Fruit fly (Drosophila melanogaster): ENCODE data around the gene CG8460.

dm6 chr2L:8198757-8199156 is 1.8 kb downstream of the CG8460 start, which contains the start of gene PGAP5:
- TF ChIP-seq rn (GFP tag; IDR thresholded peaks at IDR 0.05) (no peak), Snoo (tag; optimal IDR thresholded peaks at IDR 0.05) (no peak), CG8301 (tag; optimal IDR thresholded peaks at IDR 0.05) (no peak), CG13204 (GFP tag; optimal IDR thresholded peaks at IDR 0.05) (no peak), CG17806 (tag; optimal IDR thresholded peaks at IDR 0.05) (no peak), CG8159 (tag; optimal IDR thresholded peaks at IDR 0.05) (no peak), fd96Ca (GFP tag; IDR thresholded peaks at IDR 0.05) (no peak), CG32121 (GFP tag; IDR thresholded peaks at IDR 0.05) (no peak), Ets98B (GFP tag; IDR thresholded peaks at IDR 0.05) (no peak)

Data from whole organism, pupa.